Fruit fly (Drosophila melanogaster): Measurements from ENCODE around the gene CG4907.

The CG4907 gene

DNA sequence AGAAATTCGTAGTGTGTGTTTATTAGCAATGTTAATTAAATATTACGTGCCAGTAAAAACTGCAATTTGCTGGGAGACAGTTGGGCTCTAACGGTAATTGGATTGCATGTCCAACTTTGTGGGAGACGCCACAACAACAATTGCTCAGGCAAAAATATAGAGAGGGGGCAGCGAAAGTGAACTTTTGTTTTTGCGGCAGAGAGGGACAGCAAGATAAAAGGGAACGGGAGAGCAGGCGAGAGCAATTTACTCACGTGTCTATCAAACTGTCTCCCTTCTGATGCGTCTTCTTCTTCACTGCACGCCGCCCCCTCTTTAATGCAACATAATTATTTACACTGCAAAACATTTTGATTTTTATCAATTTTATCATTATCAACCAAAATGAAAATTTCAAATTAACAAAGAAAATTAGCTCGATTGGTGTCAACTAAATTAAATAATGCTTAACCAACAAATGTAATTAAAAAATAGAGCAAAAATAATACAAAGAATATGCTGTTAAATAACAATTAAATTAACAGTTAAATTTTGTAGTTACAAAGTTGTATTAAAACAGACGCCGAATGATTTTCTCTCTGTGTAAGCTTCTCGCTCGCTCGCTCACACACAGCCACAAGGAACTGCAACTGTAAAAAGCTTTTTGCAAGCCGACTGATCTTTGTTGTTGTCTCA is 43.1 kb downstream of the CG4907 start (continued):
- TF ChIP-seq CG7839 (tag; optimal IDR thresholded peaks at IDR 0.05) = peak; percentile 94
- TF ChIP-seq CG15479 (GFP tag; optimal IDR thresholded peaks at IDR 0.05) = no peak
- TF ChIP-seq psq (GFP tag; optimal IDR thresholded peaks at IDR 0.05) = no peak
- peak; percentile 77 for TF ChIP-seq ATbp (GFP tag; optimal IDR thresholded peaks at IDR 0.05)
- peak; percentile 93 for TF ChIP-seq nerfin-1 (tag; optimal IDR thresholded peaks at IDR 0.05)
- TF ChIP-seq HLHmδ (GFP tag; optimal IDR thresholded peaks at IDR 0.05) = no peak
- TF ChIP-seq danr (GFP tag; IDR thresholded peaks at IDR 0.05) = 0 out of 2 replicates have a peak, but pooled peaks have one; percentile 9
- peak; percentile 2 for TF ChIP-seq Antp (GFP tag; optimal IDR thresholded peaks at IDR 0.05)
- TF ChIP-seq dimm (GFP tag; IDR thresholded peaks at IDR 0.05) = peak; percentile 30; the same call in 1 of the 2 replicates
- peak; percentile 66 for TF ChIP-seq Ada2b (GFP tag; IDR thresholded peaks at IDR 0.05)
- peak; percentile 9 for TF ChIP-seq fd3F (GFP tag; optimal IDR thresholded peaks at IDR 0.05)
- no peak for TF ChIP-seq Dref (GFP tag; IDR thresholded peaks at IDR 0.05)
- peak; percentile 60 for TF ChIP-seq CG3281 (GFP tag; optimal IDR thresholded peaks at IDR 0.05)
- TF ChIP-seq CG3163 (GFP tag; optimal IDR thresholded peaks at IDR 0.05) = peak; percentile 22
- TF ChIP-seq CG10565 (GFP tag; optimal IDR thresholded peaks at IDR 0.05) = peak; percentile 13
- TF ChIP-seq MESR4 (GFP tag; optimal IDR thresholded peaks at IDR 0.05) = no peak
- peak; percentile 53 for TF ChIP-seq CG3065 (GFP tag; optimal IDR thresholded peaks at IDR 0.05)
- peak; percentile 63 for TF ChIP-seq CG4404 (GFP tag; IDR thresholded peaks at IDR 0.05)
- TF ChIP-seq gro (GFP tag; optimal IDR thresholded peaks at IDR 0.05) = no peak
- TF ChIP-seq CG3995 (GFP tag; optimal IDR thresholded peaks at IDR 0.05) = peak; percentile 7
- TF ChIP-seq HLH3B (GFP tag; IDR thresholded peaks at IDR 0.05) = peak; percentile 82
- peak; percentile 65 for TF ChIP-seq bab2 (GFP tag; optimal IDR thresholded peaks at IDR 0.05)
- TF ChIP-seq Ssrp (tag; optimal IDR thresholded peaks at IDR 0.05) = peak; percentile 90
- TF ChIP-seq Fer2 (tag; optimal IDR thresholded peaks at IDR 0.05) = peak; percentile 13
- peak; percentile 21 for TF ChIP-seq trh (GFP tag; optimal IDR thresholded peaks at IDR 0.05)
- peak; percentile 60 for TF ChIP-seq CG11723 (GFP tag; optimal IDR thresholded peaks at IDR 0.05)
- peak; percentile 73 for TF ChIP-seq Ptx1 (GFP tag; IDR thresholded peaks at IDR 0.05)
- peak; percentile 77 for TF ChIP-seq Xbp1 (GFP tag; optimal IDR thresholded peaks at IDR 0.05)
- TF ChIP-seq Nf-YA (GFP tag; IDR thresholded peaks at IDR 0.05) = peak; percentile 64
- peak; percentile 77 for TF ChIP-seq CG17385 (GFP tag; optimal IDR thresholded peaks at IDR 0.05)
- TF ChIP-seq da (GFP tag; optimal IDR thresholded peaks at IDR 0.05) = no peak
- peak; percentile 36 to 56 for TF ChIP-seq Trl (optimal IDR thresholded peaks at IDR 0.05)
- TF ChIP-seq Trl (GFP tag; optimal IDR thresholded peaks at IDR 0.05) = peak; percentile 15
- TF ChIP-seq CG3847 (GFP tag; IDR thresholded peaks at IDR 0.05) = peak; percentile 24; the same call in 1 of the 2 replicates
- peak; percentile 52 for TF ChIP-seq Lhr (GFP tag; optimal IDR thresholded peaks at IDR 0.05)
- peak; percentile 90 for TF ChIP-seq CG17361 (GFP tag; IDR thresholded peaks at IDR 0.05)
- TF ChIP-seq CG8924 (tag; optimal IDR thresholded peaks at IDR 0.05) = peak; percentile 91
- no peak for TF ChIP-seq ato (GFP tag; IDR thresholded peaks at IDR 0.05; ENCODE audit: partially characterized antibody)
- no peak for TF ChIP-seq toy (GFP tag; IDR thresholded peaks at IDR 0.05)
- TF ChIP-seq D19B (GFP tag; optimal IDR thresholded peaks at IDR 0.05) = peak; percentile 33
- TF ChIP-seq CG10431 (GFP tag; optimal IDR thresholded peaks at IDR 0.05) = no peak
- no peak for TF ChIP-seq cg (GFP tag; optimal IDR thresholded peaks at IDR 0.05)
- TF ChIP-seq ap (GFP tag; IDR thresholded peaks at IDR 0.05) = peak; percentile 61; the same call in 1 of the 2 replicates
- peak; percentile 58; the same call in 2 of the 3 replicates for TF ChIP-seq Aef1 (GFP tag; IDR thresholded peaks at IDR 0.05)
- TF ChIP-seq Dp (GFP tag; optimal IDR thresholded peaks at IDR 0.05) = no peak
- TF ChIP-seq schlank (tag; optimal IDR thresholded peaks at IDR 0.05) = no peak
- TF ChIP-seq hkb (optimal IDR thresholded peaks at IDR 0.05) = no peak
- peak; percentile 86 for TF ChIP-seq hkb (GFP tag; IDR thresholded peaks at IDR 0.05)
- peak; percentile 57 for TF ChIP-seq CG8089 (GFP tag; optimal IDR thresholded peaks at IDR 0.05)
- TF ChIP-seq Hmx (GFP tag; optimal IDR thresholded peaks at IDR 0.05) = peak; percentile 25
- peak; percentile 79 for TF ChIP-seq ttk (GFP tag; IDR thresholded peaks at IDR 0.05)

Data from whole organism, embryonic.